Fruit fly (Drosophila melanogaster): ENCODE measurements around the gene MagR.

Gene MagR

DNA sequence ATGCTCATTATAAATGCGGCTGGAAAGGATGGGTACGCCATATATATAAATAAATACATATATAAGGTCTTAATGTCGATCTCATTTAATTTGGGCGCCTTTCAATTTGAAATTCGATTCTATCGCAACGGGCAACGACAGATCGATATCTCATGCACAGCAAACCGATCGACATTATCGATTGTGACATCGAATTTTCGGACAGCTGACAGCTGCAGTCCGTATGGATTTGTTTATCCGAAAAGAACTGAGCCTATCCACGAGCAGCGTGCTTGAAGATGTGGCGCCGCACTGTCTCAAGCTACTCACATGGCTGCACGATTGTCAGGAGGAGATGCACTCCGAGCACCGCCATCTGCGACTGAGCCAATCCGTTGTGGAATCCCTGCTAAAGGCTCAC lies 2.1 kb upstream of the MagR start, which contains the start of gene CG8191:
CG8191 (plus strand) TSS at position 211 of the 400 bp plus-strand sequence.
- TF ChIP-seq D1 (tag; optimal IDR thresholded peaks at IDR 0.05) (no peak), CG4496 (GFP tag; IDR thresholded peaks at IDR 0.05) (no peak), Snoo (tag; optimal IDR thresholded peaks at IDR 0.05) (no peak), gl (tag; optimal IDR thresholded peaks at IDR 0.05) (no peak), CG8301 (tag; optimal IDR thresholded peaks at IDR 0.05) (no peak), rn (GFP tag; IDR thresholded peaks at IDR 0.05) (no peak), CG12605 (GFP tag; IDR thresholded peaks at IDR 0.05) (no peak), EcR (GFP tag; optimal IDR thresholded peaks at IDR 0.05) (no peak), CG17806 (tag; optimal IDR thresholded peaks at IDR 0.05) (no peak), Pif1A (GFP tag; optimal IDR thresholded peaks at IDR 0.05) (no peak), Pif1B (GFP tag; optimal IDR thresholded peaks at IDR 0.05) (no peak), CG32121 (GFP tag; IDR thresholded peaks at IDR 0.05) (no peak), CG9948 (tag; optimal IDR thresholded peaks at IDR 0.05) (no peak), CG13204 (GFP tag; optimal IDR thresholded peaks at IDR 0.05) (no peak), CG15710 (tag; optimal IDR thresholded peaks at IDR 0.05) (no peak)

DNA sequence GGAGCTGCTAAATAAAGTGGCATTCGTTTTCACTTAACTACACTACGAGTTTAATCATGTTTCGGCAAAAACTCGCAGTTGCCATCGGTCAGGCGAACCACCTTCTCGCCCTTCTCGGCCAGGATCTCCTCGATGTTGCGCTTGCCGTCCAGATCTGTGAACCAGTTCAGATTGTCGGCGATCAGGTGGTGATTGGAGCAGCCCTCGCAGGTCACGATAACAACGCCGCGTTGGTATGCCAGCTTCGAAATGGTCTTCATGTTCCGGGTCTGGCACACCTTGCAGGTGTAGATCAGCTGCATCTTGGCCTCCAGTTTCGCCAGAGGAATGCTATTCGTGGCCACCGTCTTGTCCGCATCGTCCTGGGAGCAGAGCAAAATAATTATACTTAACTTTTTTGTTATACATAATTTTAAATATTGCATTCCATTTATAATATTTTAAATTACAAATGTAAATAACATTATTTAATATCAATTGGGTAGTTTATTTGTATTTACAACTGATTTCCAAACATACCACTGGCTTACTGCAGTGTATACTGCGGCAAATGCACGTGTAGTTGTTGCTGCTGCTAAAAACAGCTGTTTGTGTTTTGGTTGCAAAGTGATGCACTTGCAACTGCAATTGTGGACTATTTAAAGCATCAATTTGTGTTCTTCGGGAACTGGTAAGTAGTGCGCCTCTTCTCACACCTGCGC lies 728 bp upstream of the MagR start:
- TF ChIP-seq CG9948 (tag; optimal IDR thresholded peaks at IDR 0.05) (no peak), CG4496 (GFP tag; IDR thresholded peaks at IDR 0.05) (peak; percentile 48; the same call in 2 of the 3 replicates), Ets98B (GFP tag; IDR thresholded peaks at IDR 0.05) (peak; percentile 9; the same call in 1 of the 2 replicates), CG32121 (GFP tag; IDR thresholded peaks at IDR 0.05) (peak; percentile 21; the same call in 1 of the 2 replicates), CG12605 (GFP tag; IDR thresholded peaks at IDR 0.05) (peak; percentile 52), rn (GFP tag; IDR thresholded peaks at IDR 0.05) (peak; percentile 25; the same call in 1 of the 2 replicates), gl (tag; optimal IDR thresholded peaks at IDR 0.05) (no peak)

DNA sequence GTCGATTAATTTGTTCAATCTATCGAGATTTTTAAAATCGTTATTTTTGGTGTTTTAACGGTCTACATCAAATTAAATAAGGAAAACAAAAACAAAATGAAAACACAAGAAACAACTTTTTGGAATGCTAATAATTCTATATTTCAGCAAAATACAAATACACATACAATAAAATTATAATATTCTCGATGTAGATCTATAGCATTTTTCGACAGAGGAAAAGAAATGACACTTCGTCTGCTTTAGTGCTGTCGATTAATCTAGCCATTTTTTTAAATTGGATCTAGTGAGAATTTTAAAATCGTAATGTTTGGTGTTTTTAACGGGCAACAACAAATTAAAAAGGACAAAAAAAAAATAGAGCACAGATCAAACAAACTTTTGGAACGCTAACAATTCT lies 3.0 kb downstream of the MagR start, which contains the start of gene Arp6:
Arp6 (minus strand) TSS at position 11 of the 400 bp plus-strand sequence.
- TF ChIP-seq D1 (tag; optimal IDR thresholded peaks at IDR 0.05): no peak
- TF ChIP-seq CG9948 (tag; optimal IDR thresholded peaks at IDR 0.05): no peak
- no peak for TF ChIP-seq Ets98B (GFP tag; IDR thresholded peaks at IDR 0.05)
- no peak for TF ChIP-seq CG8301 (tag; optimal IDR thresholded peaks at IDR 0.05)
- TF ChIP-seq Snoo (tag; optimal IDR thresholded peaks at IDR 0.05): no peak
- no peak for TF ChIP-seq CG8159 (tag; optimal IDR thresholded peaks at IDR 0.05)
- no peak for TF ChIP-seq Pif1B (GFP tag; optimal IDR thresholded peaks at IDR 0.05)
- TF ChIP-seq CG15710 (tag; optimal IDR thresholded peaks at IDR 0.05): no peak
- no peak for TF ChIP-seq Pif1A (GFP tag; optimal IDR thresholded peaks at IDR 0.05)
- no peak for TF ChIP-seq CG12605 (GFP tag; IDR thresholded peaks at IDR 0.05)
- TF ChIP-seq CG4496 (GFP tag; IDR thresholded peaks at IDR 0.05): no peak
- no peak for TF ChIP-seq CG10348 (GFP tag; IDR thresholded peaks at IDR 0.05)
- TF ChIP-seq CG13204 (GFP tag; optimal IDR thresholded peaks at IDR 0.05): no peak
- TF ChIP-seq EcR (GFP tag; optimal IDR thresholded peaks at IDR 0.05): no peak
- TF ChIP-seq CG34367 (tag; optimal IDR thresholded peaks at IDR 0.05): no peak
- TF ChIP-seq gl (tag; optimal IDR thresholded peaks at IDR 0.05): no peak
- TF ChIP-seq CG14655 (GFP tag; optimal IDR thresholded peaks at IDR 0.05): no peak
- TF ChIP-seq fd96Ca (GFP tag; IDR thresholded peaks at IDR 0.05): no peak

DNA sequence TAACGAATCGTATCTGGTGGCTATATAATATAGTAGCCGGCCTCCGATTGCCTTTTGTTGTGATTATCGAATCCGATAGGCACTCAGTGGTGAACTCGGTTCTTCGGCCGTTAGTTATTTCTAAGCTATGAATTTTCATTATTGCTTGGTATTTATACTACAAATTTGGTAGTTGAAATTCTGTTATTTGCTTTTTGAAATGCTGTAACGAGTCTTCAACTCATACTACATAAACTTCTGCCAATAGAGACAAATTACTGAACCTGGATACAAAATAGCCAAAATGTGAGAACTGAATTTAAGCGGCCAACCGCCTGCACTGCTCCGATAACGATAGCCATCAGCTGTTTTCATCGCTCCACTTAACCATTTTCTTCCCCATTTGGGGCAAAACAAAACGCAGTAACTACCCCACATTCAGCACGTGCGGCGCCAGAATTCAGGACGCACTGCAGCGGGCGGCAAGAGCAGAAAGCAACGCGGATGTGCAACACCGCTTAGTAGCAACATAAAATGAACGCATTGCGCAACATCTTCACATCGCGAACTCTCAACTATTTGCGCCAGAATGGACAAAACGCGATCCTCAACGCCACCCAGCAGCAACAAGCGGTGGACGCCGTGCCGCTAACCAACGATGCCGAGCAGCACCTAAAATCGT lies 5.0 kb downstream of the MagR start, which contains the start of the genes CG11679 and CG8206:
CG11679 (minus strand) TSS at position 65 of the 661 bp plus-strand sequence.
CG8206 (plus strand) TSS at position 341 of the 661 bp plus-strand sequence.
- peak; percentile 48 for TF ChIP-seq Snoo (tag; optimal IDR thresholded peaks at IDR 0.05)
- peak; percentile 32 for TF ChIP-seq CG9948 (tag; optimal IDR thresholded peaks at IDR 0.05)
- TF ChIP-seq CG32121 (GFP tag; IDR thresholded peaks at IDR 0.05): peak; percentile 29; the same call in 1 of the 2 replicates
- TF ChIP-seq CG15710 (tag; optimal IDR thresholded peaks at IDR 0.05): peak; percentile 33
- TF ChIP-seq fd96Ca (GFP tag; IDR thresholded peaks at IDR 0.05): no peak; the same call in 2 of the 3 replicates
- peak; percentile 47 for TF ChIP-seq CG8159 (tag; optimal IDR thresholded peaks at IDR 0.05)
- peak; percentile 28 for TF ChIP-seq Pif1A (GFP tag; optimal IDR thresholded peaks at IDR 0.05)
- TF ChIP-seq EcR (GFP tag; optimal IDR thresholded peaks at IDR 0.05): peak; percentile 1
- no peak for TF ChIP-seq rn (GFP tag; IDR thresholded peaks at IDR 0.05)
- no peak for TF ChIP-seq CG12605 (GFP tag; IDR thresholded peaks at IDR 0.05)
- no peak for TF ChIP-seq D1 (tag; optimal IDR thresholded peaks at IDR 0.05)
- TF ChIP-seq CG8301 (tag; optimal IDR thresholded peaks at IDR 0.05): peak; percentile 10

DNA sequence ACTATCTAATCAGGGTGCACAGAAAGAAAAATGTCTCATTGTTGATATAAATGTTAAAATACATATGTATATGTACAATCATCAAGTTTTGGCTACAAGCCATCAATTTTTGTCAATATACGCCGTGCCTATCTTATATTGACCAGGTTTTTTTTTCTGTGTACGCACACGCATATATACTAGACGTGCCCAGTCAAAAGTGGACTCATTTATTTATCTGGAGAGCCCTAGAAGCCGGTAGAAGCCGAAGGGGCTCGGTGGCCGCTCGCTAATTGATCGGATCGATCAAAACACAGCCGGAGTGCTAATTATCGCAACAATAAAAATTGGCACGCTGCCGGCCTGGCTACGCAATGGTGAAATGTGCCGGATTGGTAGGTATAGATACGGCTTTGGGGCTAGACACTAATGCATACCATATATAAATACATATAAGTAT lies 6.2 kb downstream of the MagR start:
- TF ChIP-seq CG17806 (tag; optimal IDR thresholded peaks at IDR 0.05) (peak; percentile 60), CG15710 (tag; optimal IDR thresholded peaks at IDR 0.05) (peak; percentile 13), CG13204 (GFP tag; optimal IDR thresholded peaks at IDR 0.05) (no peak), CG12605 (GFP tag; IDR thresholded peaks at IDR 0.05) (0 out of 2 replicates have a peak, but pooled peaks have one; percentile 44), CG8159 (tag; optimal IDR thresholded peaks at IDR 0.05) (peak; percentile 38), rn (GFP tag; IDR thresholded peaks at IDR 0.05) (no peak; the same call in 1 of the 2 replicates), Pif1B (GFP tag; optimal IDR thresholded peaks at IDR 0.05) (peak; percentile 56), CG9948 (tag; optimal IDR thresholded peaks at IDR 0.05) (peak; percentile 44), CG4496 (GFP tag; IDR thresholded peaks at IDR 0.05) (peak; percentile 84), Pif1A (GFP tag; optimal IDR thresholded peaks at IDR 0.05) (peak; percentile 45), Snoo (tag; optimal IDR thresholded peaks at IDR 0.05) (peak; percentile 26), CG32121 (GFP tag; IDR thresholded peaks at IDR 0.05) (peak; percentile 74; the same call in 1 of the 2 replicates), D1 (tag; optimal IDR thresholded peaks at IDR 0.05) (no peak), Ets98B (GFP tag; IDR thresholded peaks at IDR 0.05) (peak; percentile 68), CG34367 (tag; optimal IDR thresholded peaks at IDR 0.05) (no peak), gl (tag; optimal IDR thresholded peaks at IDR 0.05) (no peak), CG14655 (GFP tag; optimal IDR thresholded peaks at IDR 0.05) (no peak), EcR (GFP tag; optimal IDR thresholded peaks at IDR 0.05) (no peak), fd96Ca (GFP tag; IDR thresholded peaks at IDR 0.05) (peak; percentile 70; the same call in 1 of the 3 replicates), CG8301 (tag; optimal IDR thresholded peaks at IDR 0.05) (peak; percentile 45), CG10348 (GFP tag; IDR thresholded peaks at IDR 0.05) (no peak)

Measured in whole organism, pupa.